Worm (Caenorhabditis elegans): Measurements from ENCODE around the gene srj-45.

DNA sequence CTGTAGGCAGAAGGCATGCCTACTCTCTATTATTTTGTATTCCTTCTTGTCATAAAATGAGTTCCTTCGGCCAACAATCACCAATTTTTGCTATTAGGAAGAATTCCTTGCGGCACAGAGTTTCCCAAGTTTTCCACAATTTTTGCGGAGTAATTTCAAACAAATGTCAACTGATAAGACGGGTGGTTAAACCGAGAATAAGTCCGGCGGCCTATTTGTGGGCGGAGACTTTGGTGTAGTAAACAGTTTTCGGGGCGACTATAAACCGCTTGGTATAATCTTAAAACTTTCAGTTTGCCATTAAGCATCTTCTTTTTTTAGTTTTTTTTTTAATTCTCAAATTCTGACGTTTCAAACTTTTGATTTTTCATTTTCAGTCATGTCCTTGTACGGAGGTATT lies 44.6 kb upstream of the srj-45 start, which contains the start of gene ifc-1:
- TF ChIP-seq sdz-38 (tag; optimal IDR thresholded peaks at IDR 0.05): no peak
- no peak for TF ChIP-seq mel-28 (tag; optimal IDR thresholded peaks at IDR 0.05; ENCODE audit: borderline replicate concordance)
- no peak for TF ChIP-seq F37B4.10 (GFP tag; IDR thresholded peaks at IDR 0.05)
- TF ChIP-seq dpl-1 (GFP tag; optimal IDR thresholded peaks at IDR 0.05): no peak
- no peak for TF ChIP-seq F49E8.2 (tag; optimal IDR thresholded peaks at IDR 0.05; ENCODE audit: insufficient read depth)
- no peak for TF ChIP-seq pha-4 (tag; optimal IDR thresholded peaks at IDR 0.05)
- TF ChIP-seq Y95B8A.8 (GFP tag; IDR thresholded peaks at IDR 0.05): no peak

Data from whole organism, young adult.